Worm (Caenorhabditis elegans) whole organism, L1 larva: ENCODE data around the gene F31D4.8.
A peak's percentile ranks its signal among the peaks of the same experiment; 100 is the strongest.

Experiments used
- C16A3.4 ChIP-seq: fragments of 150-350 bp; optimal IDR thresholded peaks from 2 replicates; lab custom pipeline; 2014; ENCODE audit warnings: missing biosample characterization, missing genetic modification characterization
- C34B4.2 ChIP-seq: sonication (generic microtip); optimal IDR thresholded peaks from 2 replicates; lab custom pipeline; 2017; ENCODE audit warnings: mild to moderate bottlenecking, missing genetic modification characterization, missing compliant biosample characterization
- aha-1 ChIP-seq: fragments of 150-350 bp; optimal IDR thresholded peaks from 2 replicates; lab custom pipeline; 2014; ENCODE audit warnings: missing biosample characterization, missing genetic modification characterization
- ama-1 ChIP-seq: fragments of 150-350 bp; optimal IDR thresholded peaks from 2 replicates; lab custom pipeline; 2014
- ceh-63 ChIP-seq: fragments of 200-800 bp; sonication (Bioruptor generic); optimal IDR thresholded peaks from 2 replicates; lab custom pipeline; 2018; ENCODE audit warnings: mild to moderate bottlenecking, missing genetic modification characterization, missing compliant biosample characterization
- ceh-8 ChIP-seq: fragments of 200-800 bp; sonication (Bioruptor generic); optimal IDR thresholded peaks from 2 replicates; lab custom pipeline; 2018; ENCODE audit warnings: mild to moderate bottlenecking, missing genetic modification characterization, moderate library complexity, missing compliant biosample characterization
- ceh-82 ChIP-seq, 3 experiments: fragments of 150-350 bp in 1 of 3; sonication (generic microtip) in 2 of 3; optimal IDR thresholded peaks; 2 replicates each; lab custom pipeline; 2014 to 2017; ENCODE audit warnings: missing biosample characterization in 3 of 3, missing genetic modification characterization in 3 of 3
- ceh-90 ChIP-seq: sonication (generic microtip); optimal IDR thresholded peaks from 2 replicates; lab custom pipeline; 2016; ENCODE audit warnings: missing genetic modification characterization, missing compliant biosample characterization
- dpl-1 ChIP-seq, 3 experiments: fragments of 150-350 bp in 2 of 3; sonication (generic microtip) in 1 of 3; optimal IDR thresholded peaks; 2 replicates each; lab custom pipeline; 2014 to 2017; ENCODE audit warnings: missing biosample characterization in 3 of 3, missing genetic modification characterization in 3 of 3, missing genetic modification reagents in 3 of 3
- efl-3 ChIP-seq: fragments of 200-800 bp; sonication (Bioruptor generic); optimal IDR thresholded peaks from 2 replicates; lab custom pipeline; 2018; ENCODE audit warnings: mild to moderate bottlenecking, missing genetic modification characterization, missing compliant biosample characterization
- egl-27 ChIP-seq, 2 experiments: fragments of 150-350 bp in 1 of 2; sonication (generic microtip); optimal IDR thresholded peaks; 3 replicates each; lab custom pipeline; 2017 to 2018; ENCODE audit warnings: missing biosample characterization in 2 of 2, missing genetic modification characterization in 2 of 2, missing genetic modification reagents in 2 of 2
- elt-3 ChIP-seq, 6 experiments: fragments of 150-350 bp in 1 of 6; sonication (generic microtip); optimal IDR thresholded peaks; 2 replicates each; lab custom pipeline; 2017 to 2018; ENCODE audit warnings: missing biosample characterization in 6 of 6, missing genetic modification characterization in 6 of 6, inconsistent platforms in 1 of 6
- ets-5 ChIP-seq: fragments of 200-800 bp; sonication (Bioruptor generic); IDR thresholded peaks from 2 replicates; pipeline ENCODE4 v1.3.6; 2022; ENCODE audit warnings: missing genetic modification characterization, missing compliant biosample characterization
- fkh-10 ChIP-seq: sonication (generic microtip); optimal IDR thresholded peaks from 2 replicates; lab custom pipeline; 2017; ENCODE audit warnings: missing biosample characterization, missing genetic modification reagents, missing genetic modification characterization
- fkh-4 ChIP-seq: sonication (generic microtip); optimal IDR thresholded peaks from 2 replicates; lab custom pipeline; 2016; ENCODE audit warnings: missing compliant biosample characterization, missing genetic modification characterization, borderline replicate concordance
- fos-1 ChIP-seq: fragments of 150-350 bp; optimal IDR thresholded peaks from 2 replicates; lab custom pipeline; 2014; ENCODE audit warnings: missing biosample characterization, missing genetic modification characterization
- grh-1 ChIP-seq: fragments of 200-800 bp; sonication (Bioruptor generic); IDR thresholded peaks from 2 replicates; pipeline ENCODE4 v1.3.6; 2022; ENCODE audit warnings: missing genetic modification reagents, missing genetic modification characterization, missing compliant biosample characterization
- hpl-2 ChIP-seq: fragments of 150-350 bp; optimal IDR thresholded peaks from 2 replicates; lab custom pipeline; 2014; ENCODE audit warnings: missing biosample characterization, missing genetic modification reagents, missing genetic modification characterization
- irx-1 ChIP-seq: sonication (generic microtip); optimal IDR thresholded peaks from 2 replicates; lab custom pipeline; 2016; ENCODE audit warnings: missing genetic modification characterization, missing compliant biosample characterization
- lin-14 ChIP-seq: fragments of 200-800 bp; sonication (Bioruptor generic); optimal IDR thresholded peaks from 2 replicates; lab custom pipeline; 2018; ENCODE audit warnings: mild to moderate bottlenecking, missing genetic modification characterization, moderate library complexity, missing compliant biosample characterization
- lin-15B ChIP-seq: fragments of 150-350 bp; sonication (generic microtip); optimal IDR thresholded peaks from 3 replicates; lab custom pipeline; 2014; ENCODE audit warnings: missing biosample characterization, missing genetic modification characterization
- lin-39 ChIP-seq: fragments of 150-350 bp; optimal IDR thresholded peaks from 2 replicates; lab custom pipeline; 2014; ENCODE audit warnings: missing biosample characterization, missing genetic modification reagents, missing genetic modification characterization
- lir-3 ChIP-seq: sonication (generic microtip); optimal IDR thresholded peaks from 2 replicates; lab custom pipeline; 2016; ENCODE audit warnings: mild to moderate bottlenecking, missing genetic modification characterization, moderate library complexity, missing compliant biosample characterization; ENCODE audit not compliant: poor library complexity
- lsy-2 ChIP-seq, 2 experiments: fragments of 150-350 bp; optimal IDR thresholded peaks; 2 replicates each; lab custom pipeline; 2014; ENCODE audit warnings: missing biosample characterization in 2 of 2, missing genetic modification characterization in 2 of 2
- mab-9 ChIP-seq: fragments of 200-800 bp; sonication (Bioruptor generic); IDR thresholded peaks from 2 replicates; pipeline ENCODE4 v1.3.6; 2022; ENCODE audit warnings: missing genetic modification reagents, missing genetic modification characterization, missing compliant biosample characterization
- nhr-12 ChIP-seq: sonication (generic microtip); optimal IDR thresholded peaks from 2 replicates; lab custom pipeline; 2017; ENCODE audit warnings: missing biosample characterization, missing genetic modification characterization
- nhr-19 ChIP-seq: fragments of 200-800 bp; sonication (Bioruptor generic); conservative IDR thresholded peaks from 2 replicates; pipeline ENCODE4 v1.3.6; 2022; ENCODE audit warnings: missing genetic modification characterization, missing compliant biosample characterization
- nhr-20 ChIP-seq: sonication (generic microtip); optimal IDR thresholded peaks from 2 replicates; lab custom pipeline; 2016; ENCODE audit warnings: mild to moderate bottlenecking, missing genetic modification characterization, missing compliant biosample characterization
- nhr-28 ChIP-seq: fragments of 150-350 bp; optimal IDR thresholded peaks from 2 replicates; lab custom pipeline; 2014; ENCODE audit warnings: missing biosample characterization, missing genetic modification characterization
- nhr-47 ChIP-seq: sonication (generic microtip); optimal IDR thresholded peaks from 2 replicates; lab custom pipeline; 2016; ENCODE audit warnings: mild to moderate bottlenecking, missing genetic modification characterization, moderate library complexity, missing compliant biosample characterization
- nhr-77 ChIP-seq: fragments of 150-350 bp; optimal IDR thresholded peaks from 2 replicates; lab custom pipeline; 2014; ENCODE audit warnings: missing biosample characterization, missing genetic modification characterization
- nhr-84 ChIP-seq: sonication (generic microtip); optimal IDR thresholded peaks from 2 replicates; lab custom pipeline; 2017; ENCODE audit warnings: missing biosample characterization, missing genetic modification characterization
- nhr-85 ChIP-seq: sonication (generic microtip); peaks from one replicate; lab custom pipeline; 2016; ENCODE audit warnings: missing genetic modification characterization, inconsistent platforms, missing compliant biosample characterization
- pag-3 ChIP-seq: sonication (generic microtip); optimal IDR thresholded peaks from 2 replicates; lab custom pipeline; 2017; ENCODE audit warnings: missing genetic modification characterization, mild to moderate bottlenecking, missing compliant biosample characterization, antibody characterized with exemption, borderline replicate concordance; ENCODE audit not compliant: insufficient read depth
- pax-3 ChIP-seq: fragments of 200-800 bp; sonication (Bioruptor generic); optimal IDR thresholded peaks from 2 replicates; lab custom pipeline; 2018; ENCODE audit warnings: mild to moderate bottlenecking, missing genetic modification characterization, moderate library complexity, missing compliant biosample characterization
- rnt-1 ChIP-seq: sonication (generic microtip); optimal IDR thresholded peaks from 2 replicates; lab custom pipeline; 2016; ENCODE audit warnings: mild to moderate bottlenecking, missing genetic modification characterization, moderate library complexity, missing compliant biosample characterization
- skn-1 ChIP-seq: fragments of 150-350 bp; optimal IDR thresholded peaks from 2 replicates; lab custom pipeline; 2014; ENCODE audit warnings: missing biosample characterization, missing genetic modification characterization
- snpc-4 ChIP-seq: fragments of 150-350 bp; optimal IDR thresholded peaks from 2 replicates; lab custom pipeline; 2014; ENCODE audit warnings: missing biosample characterization, missing genetic modification characterization
- snu-23 ChIP-seq: sonication (generic microtip); optimal IDR thresholded peaks from 2 replicates; lab custom pipeline; 2016; ENCODE audit warnings: missing genetic modification characterization, missing compliant biosample characterization
- sox-4 ChIP-seq: sonication (generic microtip); optimal IDR thresholded peaks from 2 replicates; lab custom pipeline; 2016; ENCODE audit warnings: missing genetic modification characterization, missing compliant biosample characterization
- sup-37 ChIP-seq: fragments of 200-800 bp; sonication (Bioruptor generic); optimal IDR thresholded peaks from 2 replicates; lab custom pipeline; 2018; ENCODE audit warnings: mild to moderate bottlenecking, missing genetic modification characterization, missing compliant biosample characterization
- swsn-7 ChIP-seq: sonication (generic microtip); optimal IDR thresholded peaks from 2 replicates; lab custom pipeline; 2016; ENCODE audit warnings: missing genetic modification characterization, missing compliant biosample characterization
- tbx-2 ChIP-seq: sonication (generic microtip); optimal IDR thresholded peaks from 2 replicates; lab custom pipeline; 2016; ENCODE audit warnings: missing genetic modification characterization, missing compliant biosample characterization
- unc-30 ChIP-seq: sonication (generic microtip); optimal IDR thresholded peaks from 2 replicates; lab custom pipeline; 2017; ENCODE audit warnings: missing biosample characterization, missing genetic modification characterization
- unc-98 ChIP-seq: fragments of 200-800 bp; sonication (Bioruptor generic); IDR thresholded peaks from 2 replicates; pipeline ENCODE4 v1.3.6; 2022; ENCODE audit warnings: missing genetic modification characterization, missing compliant biosample characterization
- xbp-1 ChIP-seq: sonication (generic microtip); optimal IDR thresholded peaks from 2 replicates; lab custom pipeline; 2016; ENCODE audit warnings: missing genetic modification characterization, missing compliant biosample characterization
- ztf-11 ChIP-seq, 2 experiments: sonication (generic microtip); optimal IDR thresholded peaks; 2 replicates each; lab custom pipeline; 2016 to 2017; ENCODE audit warnings: missing genetic modification characterization in 2 of 2, missing biosample characterization in 1 of 2, missing compliant biosample characterization in 1 of 2

The F31D4.8 gene

DNA sequence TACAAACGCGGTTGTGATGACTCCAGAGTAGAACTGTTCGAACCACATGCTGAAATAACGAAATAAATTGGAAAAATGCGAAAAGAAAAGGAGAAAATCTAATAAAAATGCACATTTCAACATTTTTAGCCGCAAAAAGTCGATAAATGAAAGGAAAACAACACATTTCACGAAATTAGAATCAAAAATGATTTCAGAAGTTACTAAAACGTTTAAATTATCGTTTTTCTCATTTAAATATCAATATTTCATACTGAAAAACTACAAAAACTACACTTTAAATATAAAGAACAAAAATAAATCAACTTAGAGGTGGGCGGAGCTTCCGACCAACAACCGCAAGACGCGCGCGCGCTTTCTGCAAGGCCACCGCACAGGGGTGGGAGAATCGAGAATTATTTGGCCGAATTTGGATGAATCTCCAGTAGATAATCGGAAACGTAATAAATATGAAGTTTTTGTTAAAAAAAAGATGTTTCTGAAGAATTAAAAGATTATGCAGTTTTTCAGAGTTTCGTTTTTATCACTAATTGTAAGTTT lies 16.3 kb downstream of the F31D4.8 start, which contains the start of gene ndua-1 (continued):
- TF ChIP-seq tbx-2 (tag; lab: Kevin White, UChicago) = peak; percentile 53
- TF ChIP-seq nhr-19 = no peak
- TF ChIP-seq snpc-4 (tag; lab: Kevin White, UChicago) = peak; percentile 65
- TF ChIP-seq pag-3 (tag; lab: Kevin White, UChicago) = no peak
- no peak for TF ChIP-seq C34B4.2 (tag; lab: Kevin White, UChicago)
- peak; percentile 4 for TF ChIP-seq lin-39 (tag; lab: Kevin White, UChicago)
- no peak for TF ChIP-seq nhr-85 (tag; lab: Kevin White, UChicago)
- peak; percentile 63 for TF ChIP-seq nhr-20 (tag; lab: Kevin White, UChicago)
- TF ChIP-seq lin-14 (GFP tag; lab: Kevin White, UChicago) = no peak
- no peak for TF ChIP-seq egl-27 (tag; optimal IDR thresholded peaks at IDR 0.05; lab: Kevin White, UChicago)
- TF ChIP-seq skn-1 (tag; lab: Kevin White, UChicago) = peak; percentile 58
- no peak for TF ChIP-seq lin-15B (tag; lab: Kevin White, UChicago)
- no peak for TF ChIP-seq C16A3.4 (tag; lab: Kevin White, UChicago)
- TF ChIP-seq sup-37 (GFP tag; lab: Kevin White, UChicago) = no peak
- TF ChIP-seq mab-9 (GFP tag; lab: Robert Waterston, UW) = no peak
- no peak for TF ChIP-seq nhr-28 (tag; lab: Kevin White, UChicago)
- TF ChIP-seq ceh-82 (tag; optimal IDR thresholded peaks at IDR 0.05; lab: Kevin White, UChicago) = peak in 2 of 3 experiments; percentile 44 to 64
- peak; percentile 38 for TF ChIP-seq xbp-1 (tag; lab: Kevin White, UChicago)
- no peak for TF ChIP-seq ama-1 (lab: Kevin White, UChicago)
- no peak for TF ChIP-seq nhr-12 (tag; lab: Kevin White, UChicago)
- TF ChIP-seq rnt-1 = peak; percentile 76
- TF ChIP-seq nhr-84 (tag; lab: Kevin White, UChicago) = no peak
- TF ChIP-seq dpl-1 (GFP tag; optimal IDR thresholded peaks at IDR 0.05; lab: Kevin White, UChicago) = peak in 2 of 3 experiments; percentile 22 to 23
- TF ChIP-seq lir-3 (tag; lab: Kevin White, UChicago) = peak; percentile 44

- peak; percentile 45 for TF ChIP-seq rnt-1
- no peak for TF ChIP-seq fos-1 (tag; lab: Kevin White, UChicago)
- TF ChIP-seq, all 84 proteins: peak for 1
These were observed 17.6 kb downstream of the F31D4.8 start, which contains the start of gene clec-264 for ce11 chrV:20850580-20850979. Gene clec-264 (minus strand): TSS chrV:20850701.

- TF ChIP-seq ztf-11 (tag; optimal IDR thresholded peaks at IDR 0.05; lab: Kevin White, UChicago) = no peak
- no peak for TF ChIP-seq nhr-77 (tag; lab: Kevin White, UChicago)
- no peak for TF ChIP-seq hpl-2 (GFP tag; lab: Kevin White, UChicago)
- no peak for TF ChIP-seq nhr-84 (tag; lab: Kevin White, UChicago)
- no peak for TF ChIP-seq pax-3
- peak; percentile 91 for TF ChIP-seq ama-1 (lab: Kevin White, UChicago)
- no peak for TF ChIP-seq dpl-1 (GFP tag; optimal IDR thresholded peaks at IDR 0.05; lab: Kevin White, UChicago)
- no peak for TF ChIP-seq sox-4 (tag; lab: Kevin White, UChicago)
- no peak for TF ChIP-seq ets-5 (GFP tag; lab: Robert Waterston, UW)
- no peak for TF ChIP-seq ceh-8 (GFP tag; lab: Kevin White, UChicago)
- no peak for TF ChIP-seq fkh-4 (tag; lab: Kevin White, UChicago)
- no peak for TF ChIP-seq lsy-2 (tag; optimal IDR thresholded peaks at IDR 0.05; lab: Kevin White, UChicago)
- no peak for TF ChIP-seq lin-39 (tag; lab: Kevin White, UChicago)
- TF ChIP-seq ceh-90 (tag; lab: Kevin White, UChicago) = no peak
- TF ChIP-seq elt-3 (tag; optimal IDR thresholded peaks at IDR 0.05; lab: Kevin White, UChicago) = no peak
- TF ChIP-seq skn-1 (tag; lab: Kevin White, UChicago) = no peak
- TF ChIP-seq fkh-10 (GFP tag; lab: Kevin White, UChicago) = no peak
- no peak for TF ChIP-seq efl-3 (GFP tag; lab: Kevin White, UChicago)
- TF ChIP-seq aha-1 (tag; lab: Kevin White, UChicago) = no peak
- no peak for TF ChIP-seq unc-98
- peak; percentile 8 for TF ChIP-seq swsn-7 (tag; lab: Kevin White, UChicago)
- TF ChIP-seq irx-1 (tag; lab: Kevin White, UChicago) = no peak
- TF ChIP-seq lin-15B (tag; lab: Kevin White, UChicago) = no peak
- TF ChIP-seq nhr-20 (tag; lab: Kevin White, UChicago) = peak; percentile 9
- TF ChIP-seq pag-3 (tag; lab: Kevin White, UChicago) = no peak
- no peak for TF ChIP-seq grh-1
- peak; percentile 24 for TF ChIP-seq snu-23 (GFP tag; lab: Kevin White, UChicago)
- TF ChIP-seq ceh-63 (GFP tag; lab: Kevin White, UChicago) = no peak
- TF ChIP-seq nhr-47 = peak; percentile 33
- no peak for TF ChIP-seq unc-30 (tag; lab: Kevin White, UChicago)
These were observed 20.4 kb downstream of the F31D4.8 start for ce11 chrV:20847743-20848229.
